Worm (Caenorhabditis elegans) whole organism, young adult: Measurements from ENCODE around the gene F01G12.18.

ENCODE experiments used
- B0019.2 ChIP-seq: fragments of 200-800 bp; sonication (Bioruptor generic); conservative IDR thresholded peaks from 2 replicates; pipeline ENCODE4 v1.3.6; 2022; ENCODE audit warnings: missing genetic modification reagents, missing genetic modification characterization, missing compliant biosample characterization
- B0035.1 ChIP-seq: sonication (generic microtip); optimal IDR thresholded peaks from 2 replicates; lab custom pipeline; 2016; ENCODE audit warnings: missing genetic modification characterization, mild to moderate bottlenecking, missing compliant biosample characterization, missing genotype, missing genetic modification reagents
- C06A6.2 ChIP-seq: fragments of 200-800 bp; sonication (Bioruptor generic); conservative IDR thresholded peaks from 2 replicates; pipeline ENCODE4 v1.3.6; 2022; ENCODE audit warnings: missing genetic modification characterization, missing compliant biosample characterization
- F10E7.11 ChIP-seq: sonication (generic microtip); optimal IDR thresholded peaks from 2 replicates; lab custom pipeline; 2017; ENCODE audit warnings: mild to moderate bottlenecking, missing genetic modification characterization, moderate library complexity, missing compliant biosample characterization
- F52B5.7 ChIP-seq: sonication (generic microtip); optimal IDR thresholded peaks from 2 replicates; lab custom pipeline; 2016; ENCODE audit warnings: mild to moderate bottlenecking, missing genetic modification characterization, missing compliant biosample characterization
- F57A8.1 ChIP-seq: fragments of 200-800 bp; sonication (Bioruptor generic); optimal IDR thresholded peaks from 2 replicates; lab custom pipeline; 2018; ENCODE audit warnings: mild to moderate bottlenecking, missing genetic modification characterization, moderate library complexity, missing compliant biosample characterization
- F57C9.4 ChIP-seq: sonication (generic microtip); optimal IDR thresholded peaks from 2 replicates; lab custom pipeline; 2017; ENCODE audit warnings: mild to moderate bottlenecking, missing genetic modification characterization, missing compliant biosample characterization
- K11D2.4 ChIP-seq: fragments of 200-800 bp; sonication (Bioruptor generic); IDR thresholded peaks from 2 replicates; pipeline ENCODE4 v1.3.6; 2022; ENCODE audit warnings: missing genetic modification reagents, missing genetic modification characterization, missing compliant biosample characterization
- Y53G8AR.9 ChIP-seq: fragments of 200-800 bp; sonication (Bioruptor generic); conservative IDR thresholded peaks from 2 replicates; pipeline ENCODE4 v1.3.6; 2022; ENCODE audit warnings: missing genetic modification reagents, missing genetic modification characterization, missing compliant biosample characterization
- akir-1 ChIP-seq: fragments of 200-800 bp; sonication (Bioruptor generic); optimal IDR thresholded peaks from 2 replicates; lab custom pipeline; 2018; ENCODE audit warnings: mild to moderate bottlenecking, missing genetic modification characterization, moderate library complexity, missing compliant biosample characterization
- aptf-2 ChIP-seq: fragments of 200-800 bp; sonication (Bioruptor generic); conservative IDR thresholded peaks from 2 replicates; pipeline ENCODE4 v1.3.6; 2022; ENCODE audit warnings: missing genetic modification reagents, missing genetic modification characterization, missing compliant biosample characterization
- aptf-3 ChIP-seq: fragments of 200-800 bp; sonication (Bioruptor generic); IDR thresholded peaks from 2 replicates; pipeline ENCODE4 v1.3.6; 2022; ENCODE audit warnings: missing genetic modification characterization, missing compliant biosample characterization
- athp-1 ChIP-seq: sonication (generic microtip); optimal IDR thresholded peaks from 2 replicates; lab custom pipeline; 2017; ENCODE audit warnings: mild to moderate bottlenecking, missing genetic modification characterization, missing compliant biosample characterization
- attf-5 ChIP-seq: fragments of 200-800 bp; sonication (Bioruptor generic); optimal IDR thresholded peaks from 2 replicates; lab custom pipeline; 2018; ENCODE audit warnings: mild to moderate bottlenecking, missing genetic modification characterization, missing compliant biosample characterization
- attf-6 ChIP-seq: fragments of 200-800 bp; sonication (Bioruptor generic); IDR thresholded peaks from 2 replicates; pipeline ENCODE4 v1.3.6; 2022; ENCODE audit warnings: missing genetic modification reagents, missing genetic modification characterization, missing compliant biosample characterization
- bed-1 ChIP-seq: fragments of 200-800 bp; sonication (Bioruptor generic); IDR thresholded peaks from 2 replicates; pipeline ENCODE4 v1.3.6; 2022; ENCODE audit warnings: missing genetic modification reagents, missing genetic modification characterization, missing compliant biosample characterization
- cebp-1 ChIP-seq, 2 experiments: fragments of 200-800 bp in 1 of 2; sonication (Bioruptor generic) in 1 of 2; sonication (generic microtip) in 1 of 2; IDR thresholded peaks in 1 of 2; optimal IDR thresholded peaks in 1 of 2; 2 replicates each; pipeline versions ENCODE4 v1.3.6 to Lab custom; 2017 to 2022; ENCODE audit warnings: missing compliant biosample characterization in 2 of 2, missing genetic modification characterization in 2 of 2, mild to moderate bottlenecking in 1 of 2, missing genetic modification reagents in 1 of 2, moderate library complexity in 1 of 2
- cebp-2 ChIP-seq: fragments of 200-800 bp; sonication (Bioruptor generic); IDR thresholded peaks from 2 replicates; pipeline ENCODE4 v1.3.6; 2022; ENCODE audit warnings: missing genetic modification characterization, missing compliant biosample characterization
- ceh-40 ChIP-seq: fragments of 200-800 bp; sonication (Bioruptor generic); IDR thresholded peaks from 2 replicates; pipeline ENCODE4 v1.3.6; 2022; ENCODE audit warnings: missing genetic modification characterization, missing compliant biosample characterization
- ceh-58 ChIP-seq: fragments of 200-800 bp; sonication (Bioruptor generic); IDR thresholded peaks from 2 replicates; pipeline ENCODE4 v1.3.6; 2022; ENCODE audit warnings: missing genetic modification characterization, missing compliant biosample characterization
- ceh-79 ChIP-seq: sonication (generic microtip); optimal IDR thresholded peaks from 2 replicates; lab custom pipeline; 2017; ENCODE audit warnings: mild to moderate bottlenecking, missing genetic modification characterization, missing compliant biosample characterization
- ceh-91 ChIP-seq: fragments of 200-800 bp; sonication (Bioruptor generic); IDR thresholded peaks from 2 replicates; pipeline ENCODE4 v1.3.6; 2022; ENCODE audit warnings: missing genetic modification reagents, missing genetic modification characterization, missing compliant biosample characterization
- dpl-1 ChIP-seq: fragments of 150-350 bp; optimal IDR thresholded peaks from 2 replicates; lab custom pipeline; 2014; ENCODE audit warnings: missing biosample characterization, missing genetic modification reagents, missing genetic modification characterization
- egrh-3 ChIP-seq: fragments of 200-800 bp; sonication (Bioruptor generic); IDR thresholded peaks from 2 replicates; pipeline ENCODE4 v1.3.6; 2022; ENCODE audit warnings: missing genetic modification reagents, missing genetic modification characterization, missing compliant biosample characterization
- hlh-12 ChIP-seq: sonication (generic microtip); optimal IDR thresholded peaks from 2 replicates; lab custom pipeline; 2016; ENCODE audit warnings: missing genetic modification characterization, missing compliant biosample characterization
- hlh-26 ChIP-seq: fragments of 200-800 bp; sonication (Bioruptor generic); conservative IDR thresholded peaks from 2 replicates; pipeline ENCODE4 v1.3.6; 2022; ENCODE audit warnings: missing genetic modification reagents, missing genetic modification characterization, missing compliant biosample characterization
- hmg-1.2 ChIP-seq: fragments of 200-800 bp; sonication (Bioruptor generic); IDR thresholded peaks from 2 replicates; pipeline ENCODE4 v1.3.6; 2022; ENCODE audit warnings: missing genetic modification reagents, missing genetic modification characterization, missing compliant biosample characterization
- hsf-1 ChIP-seq: fragments of 200-800 bp; sonication (Bioruptor generic); IDR thresholded peaks from 2 replicates; pipeline ENCODE4 v1.3.6; 2022; ENCODE audit warnings: missing genetic modification reagents, missing genetic modification characterization, missing compliant biosample characterization
- lag-1 ChIP-seq: fragments of 200-800 bp; sonication (Bioruptor generic); IDR thresholded peaks from 2 replicates; pipeline ENCODE4 v1.3.6; 2022; ENCODE audit warnings: missing genetic modification reagents, missing genetic modification characterization, missing compliant biosample characterization
- let-526 ChIP-seq: fragments of 200-800 bp; sonication (Bioruptor generic); IDR thresholded peaks from 2 replicates; pipeline ENCODE4 v1.3.6; 2022; ENCODE audit warnings: missing genetic modification reagents, missing genetic modification characterization, missing compliant biosample characterization
- let-607 ChIP-seq, 2 experiments: fragments of 200-800 bp in 1 of 2; sonication (Bioruptor generic) in 1 of 2; sonication (generic microtip) in 1 of 2; optimal IDR thresholded peaks; 2 replicates each; lab custom pipeline; 2016 to 2018; ENCODE audit warnings: mild to moderate bottlenecking in 2 of 2, missing compliant biosample characterization in 2 of 2, missing genetic modification characterization in 2 of 2, moderate library complexity in 2 of 2, missing genotype in 1 of 2
- madf-6 ChIP-seq: fragments of 200-800 bp; sonication (Bioruptor generic); IDR thresholded peaks from 2 replicates; pipeline ENCODE4 v1.3.6; 2022; ENCODE audit warnings: missing genetic modification reagents, missing genetic modification characterization, missing compliant biosample characterization
- mel-28 ChIP-seq: sonication (generic microtip); optimal IDR thresholded peaks from 2 replicates; lab custom pipeline; 2016; ENCODE audit warnings: borderline replicate concordance, mild to moderate bottlenecking, missing genetic modification characterization, missing compliant biosample characterization
- mes-4 ChIP-seq: sonication (generic microtip); optimal IDR thresholded peaks from 2 replicates; lab custom pipeline; 2016; ENCODE audit warnings: missing genotype, missing genetic modification characterization, missing compliant biosample characterization
- mxl-1 ChIP-seq: sonication (generic microtip); optimal IDR thresholded peaks from 2 replicates; lab custom pipeline; 2016; ENCODE audit warnings: missing genetic modification characterization, missing compliant biosample characterization
- nfya-2 ChIP-seq: fragments of 200-800 bp; sonication (Bioruptor generic); IDR thresholded peaks from 2 replicates; pipeline ENCODE4 v1.3.6; 2022; ENCODE audit warnings: missing genetic modification reagents, missing genetic modification characterization, missing compliant biosample characterization
- nfyb-1 ChIP-seq: fragments of 200-800 bp; sonication (Bioruptor generic); IDR thresholded peaks from 2 replicates; pipeline ENCODE4 v1.3.6; 2022; ENCODE audit warnings: missing genetic modification reagents, missing genetic modification characterization, missing compliant biosample characterization
- nhr-179 ChIP-seq: sonication (generic microtip); optimal IDR thresholded peaks from 2 replicates; lab custom pipeline; 2016; ENCODE audit warnings: mild to moderate bottlenecking, missing genetic modification characterization, missing compliant biosample characterization
- nhr-90 ChIP-seq: sonication (generic microtip); optimal IDR thresholded peaks from 2 replicates; lab custom pipeline; 2016; ENCODE audit warnings: missing genotype, mild to moderate bottlenecking, missing genetic modification characterization, missing compliant biosample characterization
- pbrm-1 ChIP-seq: fragments of 200-800 bp; sonication (Bioruptor generic); IDR thresholded peaks from 2 replicates; pipeline ENCODE4 v1.3.6; 2022; ENCODE audit warnings: missing genetic modification reagents, missing genetic modification characterization, missing compliant biosample characterization
- rcor-1 ChIP-seq: fragments of 200-800 bp; sonication (Bioruptor generic); IDR thresholded peaks from 2 replicates; pipeline ENCODE4 v1.3.6; 2022; ENCODE audit warnings: missing genetic modification reagents, missing genetic modification characterization, missing compliant biosample characterization
- rpc-1 ChIP-seq, 2 experiments: fragments of 150-350 bp in 1 of 2; sonication (generic microtip) in 1 of 2; optimal IDR thresholded peaks; 2 replicates each; lab custom pipeline; 2014 to 2018; ENCODE audit warnings: missing biosample characterization in 1 of 2, missing genetic modification characterization in 1 of 2, missing genetic modification reagents in 1 of 2, missing genotype in 1 of 2
- snpc-1.1 ChIP-seq: sonication (generic microtip); optimal IDR thresholded peaks from 2 replicates; lab custom pipeline; 2017; ENCODE audit warnings: missing genetic modification characterization, mild to moderate bottlenecking, missing compliant biosample characterization, antibody characterized with exemption, moderate library complexity, missing genotype, missing genetic modification reagents; ENCODE audit not compliant: insufficient read depth
- snpc-3.4 ChIP-seq: sonication (generic microtip); optimal IDR thresholded peaks from 2 replicates; lab custom pipeline; 2017; ENCODE audit warnings: missing genetic modification characterization, mild to moderate bottlenecking, missing compliant biosample characterization, antibody characterized with exemption, moderate library complexity, missing genotype, missing genetic modification reagents
- somi-1 ChIP-seq: fragments of 200-800 bp; sonication (Bioruptor generic); optimal IDR thresholded peaks from 2 replicates; lab custom pipeline; 2018; ENCODE audit warnings: mild to moderate bottlenecking, missing genetic modification characterization, missing compliant biosample characterization
- tbp1 ChIP-seq: fragments of 200-800 bp; sonication (Bioruptor generic); optimal IDR thresholded peaks from 2 replicates; lab custom pipeline; 2018; ENCODE audit warnings: mild to moderate bottlenecking, missing genetic modification characterization, missing compliant biosample characterization
- ztf-26 ChIP-seq: sonication (generic microtip); optimal IDR thresholded peaks from 2 replicates; lab custom pipeline; 2017; ENCODE audit warnings: missing genetic modification characterization, missing compliant biosample characterization
- ztf-3 ChIP-seq: fragments of 200-800 bp; sonication (Bioruptor generic); optimal IDR thresholded peaks from 2 replicates; lab custom pipeline; 2018; ENCODE audit warnings: mild to moderate bottlenecking, missing genetic modification characterization, missing compliant biosample characterization

F01G12.18 gene

ce11 chrX:16377903-16378302 lies 20.4 kb downstream of the F01G12.18 start (continued):
- TF ChIP-seq ztf-3 (no peak), snpc-1.1 (tag; lab: Kevin White, UChicago) (peak; percentile 62), tbp1 (peak; percentile 94), aptf-2 (GFP tag; lab: Robert Waterston, UW) (no peak), bed-1 (GFP tag; lab: Robert Waterston, UW) (no peak), let-607 (tag; optimal IDR thresholded peaks at IDR 0.05; lab: Kevin White, UChicago) (peak; percentile 9 to 76), ceh-79 (tag; lab: Kevin White, UChicago) (no peak), cebp-2 (0 out of 2 replicates have a peak, but pooled peaks have one; percentile 52), F57C9.4 (tag; lab: Kevin White, UChicago) (no peak), mes-4 (tag; lab: Kevin White, UChicago) (peak; percentile 41), nfya-2 (GFP tag; lab: Robert Waterston, UW) (no peak), athp-1 (tag; lab: Kevin White, UChicago) (peak; percentile 39), rcor-1 (GFP tag; lab: Robert Waterston, UW) (peak; percentile 53), mel-28 (tag; lab: Kevin White, UChicago) (no peak), attf-6 (GFP tag; lab: Robert Waterston, UW) (peak; percentile 64; the same call in 1 of the 2 replicates), ztf-26 (peak; percentile 30), let-526 (GFP tag; lab: Robert Waterston, UW) (no peak), rpc-1 (optimal IDR thresholded peaks at IDR 0.05; lab: Kevin White, UChicago) (peak; percentile 91), rpc-1 (tag; optimal IDR thresholded peaks at IDR 0.05; lab: Kevin White, UChicago) (peak; percentile 93), hlh-26 (GFP tag; lab: Robert Waterston, UW) (no peak), nhr-90 (tag; lab: Kevin White, UChicago) (peak; percentile 81), ceh-91 (GFP tag; lab: Robert Waterston, UW) (no peak), F10E7.11 (no peak), C06A6.2 (no peak), hlh-12 (peak; percentile 66), madf-6 (GFP tag; lab: Robert Waterston, UW) (0 out of 2 replicates have a peak, but pooled peaks have one; percentile 33), aptf-3 (GFP tag; lab: Robert Waterston, UW) (no peak), egrh-3 (no peak), ceh-58 (GFP tag; lab: Robert Waterston, UW) (no peak), F57A8.1 (GFP tag; lab: Kevin White, UChicago) (no peak), B0035.1 (tag; lab: Kevin White, UChicago) (peak; percentile 52), ceh-40 (GFP tag; lab: Robert Waterston, UW) (0 out of 2 replicates have a peak, but pooled peaks have one; percentile 13), hmg-1.2 (GFP tag; lab: Robert Waterston, UW) (peak; percentile 72), Y53G8AR.9 (GFP tag; lab: Robert Waterston, UW) (peak; percentile 68; the same call in 1 of the 2 replicates), mxl-1 (peak; percentile 14), dpl-1 (GFP tag; lab: Kevin White, UChicago) (no peak), snpc-3.4 (tag; lab: Kevin White, UChicago) (peak; percentile 82), nfyb-1 (peak; percentile 85), F52B5.7 (tag; lab: Kevin White, UChicago) (no peak), pbrm-1 (GFP tag; lab: Robert Waterston, UW) (peak; percentile 61; the same call in 1 of the 2 replicates), B0019.2 (no peak), hsf-1 (GFP tag; lab: Robert Waterston, UW) (0 out of 2 replicates have a peak, but pooled peaks have one; percentile 9), somi-1 (GFP tag; lab: Kevin White, UChicago) (peak; percentile 57), lag-1 (GFP tag; lab: Robert Waterston, UW) (no peak), nhr-179 (no peak), K11D2.4 (GFP tag; lab: Robert Waterston, UW) (no peak), attf-5 (GFP tag; lab: Kevin White, UChicago) (peak; percentile 57), akir-1 (GFP tag; lab: Kevin White, UChicago) (peak; percentile 57), cebp-1 (GFP tag; IDR thresholded peaks at IDR 0.05; lab: Robert Waterston, UW) (peak; percentile 43; the same call in 1 of the 2 replicates), cebp-1 (tag; optimal IDR thresholded peaks at IDR 0.05; lab: Kevin White, UChicago) (peak; percentile 63)
